Worm (Caenorhabditis elegans): Measurements from ENCODE around the gene col-142.

The col-142 gene

DNA sequence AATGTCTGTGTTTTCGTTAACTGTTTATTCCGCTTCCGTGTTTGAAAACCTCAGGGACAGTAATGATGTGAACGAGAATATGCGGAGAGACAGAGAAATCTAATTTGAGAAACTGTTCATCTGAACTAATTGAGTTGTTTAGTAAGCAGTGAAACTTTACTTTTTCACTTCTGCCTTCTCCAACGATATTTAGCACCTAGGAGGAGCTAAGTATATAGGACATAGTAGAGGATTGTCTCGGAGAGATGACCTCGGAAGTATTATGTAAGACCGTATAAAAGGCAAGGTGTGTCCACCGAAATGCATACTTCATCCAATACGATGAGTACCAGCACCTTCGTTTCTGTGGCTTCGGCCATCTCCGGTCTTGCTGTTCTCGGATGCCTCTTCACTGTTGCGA lies 1.6 kb upstream of the col-142 start, which contains the start of gene col-141:
col-141 (plus strand) TSS at position 301 of the 400 bp plus-strand sequence.
- TF ChIP-seq tra-4 (tag; optimal IDR thresholded peaks at IDR 0.05) = no peak
- no peak for TF ChIP-seq B0310.2 (tag; optimal IDR thresholded peaks at IDR 0.05)
- TF ChIP-seq tbx-11 (GFP tag; IDR thresholded peaks at IDR 0.05) = no peak
- TF ChIP-seq scrt-1 (GFP tag; IDR thresholded peaks at IDR 0.05) = no peak
- TF ChIP-seq hmg-4 (GFP tag; optimal IDR thresholded peaks at IDR 0.05) = no peak
- TF ChIP-seq hmbx-1 (tag; optimal IDR thresholded peaks at IDR 0.05) = no peak
- no peak for TF ChIP-seq ceh-13 (GFP tag; optimal IDR thresholded peaks at IDR 0.05)

DNA sequence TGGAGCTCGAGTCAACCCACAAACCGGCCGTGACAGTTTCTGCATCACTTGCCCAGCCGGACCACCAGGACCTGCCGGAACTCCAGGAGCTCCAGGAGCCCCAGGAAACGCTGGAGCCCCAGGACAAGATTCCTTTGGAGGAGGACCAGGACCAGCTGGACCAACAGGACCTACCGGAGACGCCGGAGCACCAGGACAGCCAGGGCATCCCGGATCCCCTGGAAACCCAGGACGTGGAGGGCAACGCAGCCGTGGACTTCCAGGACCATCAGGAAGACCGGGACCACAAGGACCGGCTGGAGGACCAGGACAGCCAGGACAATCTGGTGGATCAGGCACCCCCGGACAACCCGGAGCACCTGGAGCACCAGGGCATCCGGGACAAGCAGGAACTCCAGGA lies 902 bp upstream of the col-142 start:
- TF ChIP-seq F13C5.2 (tag; optimal IDR thresholded peaks at IDR 0.05) = no peak
- TF ChIP-seq hmbx-1 (tag; optimal IDR thresholded peaks at IDR 0.05) = no peak
- no peak for TF ChIP-seq hnd-1 (tag; optimal IDR thresholded peaks at IDR 0.05)
- TF ChIP-seq ama-1 (optimal IDR thresholded peaks at IDR 0.05) = no peak
- no peak for TF ChIP-seq tbx-11 (GFP tag; IDR thresholded peaks at IDR 0.05)
- TF ChIP-seq B0310.2 (tag; optimal IDR thresholded peaks at IDR 0.05) = no peak
- TF ChIP-seq flt-1 (GFP tag; IDR thresholded peaks at IDR 0.05) = no peak
- no peak for TF ChIP-seq ceh-13 (GFP tag; optimal IDR thresholded peaks at IDR 0.05)
- TF ChIP-seq hmg-4 (GFP tag; optimal IDR thresholded peaks at IDR 0.05) = no peak
- TF ChIP-seq aly-1 (tag; optimal IDR thresholded peaks at IDR 0.05) = no peak
- no peak for TF ChIP-seq scrt-1 (GFP tag; IDR thresholded peaks at IDR 0.05)
- no peak for TF ChIP-seq ceh-36 (tag; optimal IDR thresholded peaks at IDR 0.05)

DNA sequence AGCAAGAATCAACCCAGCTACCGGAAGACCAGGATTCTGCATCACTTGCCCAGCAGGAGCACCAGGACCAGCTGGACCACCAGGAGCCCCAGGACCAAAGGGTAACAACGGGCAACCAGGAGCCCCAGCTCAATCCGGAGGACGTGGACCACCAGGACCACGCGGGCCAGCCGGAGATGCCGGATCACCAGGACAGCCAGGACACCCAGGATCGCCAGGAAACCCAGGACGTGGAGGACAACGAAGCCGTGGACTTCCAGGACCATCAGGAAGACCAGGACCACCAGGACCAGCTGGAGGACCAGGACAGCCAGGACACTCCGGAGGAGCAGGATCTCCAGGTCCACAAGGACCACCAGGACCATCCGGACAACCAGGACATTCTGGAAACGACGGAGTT lies 562 bp downstream of the col-142 start:
- TF ChIP-seq sea-1 (GFP tag; conservative IDR thresholded peaks at IDR 0.05) = 0 out of 2 replicates have a peak, but pooled peaks have one; percentile 7
- no peak for TF ChIP-seq ama-1 (optimal IDR thresholded peaks at IDR 0.05)
- TF ChIP-seq flt-1 (GFP tag; IDR thresholded peaks at IDR 0.05) = no peak
- TF ChIP-seq hnd-1 (tag; optimal IDR thresholded peaks at IDR 0.05) = no peak
- TF ChIP-seq tbx-11 (GFP tag; IDR thresholded peaks at IDR 0.05) = no peak
- TF ChIP-seq ceh-13 (GFP tag; optimal IDR thresholded peaks at IDR 0.05) = no peak
- no peak for TF ChIP-seq tbx-37 (GFP tag; conservative IDR thresholded peaks at IDR 0.05)

ce11 chrV:6835242-6835641 lies 4.3 kb downstream of the col-142 start, which contains the start of the genes T15B7.14 and col-143:
T15B7.14 (minus strand) TSS chrV:6835342.
col-143 (plus strand) TSS chrV:6835635.
- no peak for TF ChIP-seq tbx-11 (GFP tag; IDR thresholded peaks at IDR 0.05)
- TF ChIP-seq sea-1 (GFP tag; conservative IDR thresholded peaks at IDR 0.05) = no peak
- no peak for TF ChIP-seq F13C5.2 (tag; optimal IDR thresholded peaks at IDR 0.05)
- TF ChIP-seq tbx-37 (GFP tag; conservative IDR thresholded peaks at IDR 0.05) = no peak
- no peak for TF ChIP-seq pes-1 (GFP tag; IDR thresholded peaks at IDR 0.05)
- TF ChIP-seq ceh-13 (GFP tag; optimal IDR thresholded peaks at IDR 0.05) = no peak

DNA sequence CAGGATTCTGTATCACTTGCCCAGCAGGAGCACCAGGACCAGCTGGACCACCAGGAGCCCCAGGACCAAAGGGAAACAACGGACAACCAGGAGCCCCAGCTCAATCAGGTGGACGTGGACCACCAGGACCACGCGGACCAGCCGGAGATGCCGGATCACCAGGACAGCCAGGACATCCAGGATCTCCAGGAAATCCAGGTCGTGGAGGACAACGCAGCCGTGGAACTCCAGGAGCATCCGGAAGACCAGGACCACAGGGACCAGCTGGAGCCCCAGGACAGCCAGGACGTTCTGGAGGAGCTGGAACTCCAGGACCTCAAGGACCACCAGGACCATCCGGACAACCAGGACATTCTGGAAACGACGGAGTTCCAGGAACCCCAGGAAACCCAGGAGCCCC lies 5.1 kb downstream of the col-142 start:
- no peak for TF ChIP-seq ceh-13 (GFP tag; optimal IDR thresholded peaks at IDR 0.05)
- no peak for TF ChIP-seq sea-1 (GFP tag; conservative IDR thresholded peaks at IDR 0.05)
- TF ChIP-seq ceh-36 (tag; optimal IDR thresholded peaks at IDR 0.05) = no peak
- no peak for TF ChIP-seq scrt-1 (GFP tag; IDR thresholded peaks at IDR 0.05)
- no peak for TF ChIP-seq flt-1 (GFP tag; IDR thresholded peaks at IDR 0.05)
- TF ChIP-seq B0310.2 (tag; optimal IDR thresholded peaks at IDR 0.05) = no peak
- no peak for TF ChIP-seq tbx-11 (GFP tag; IDR thresholded peaks at IDR 0.05)
- no peak for TF ChIP-seq F13C5.2 (tag; optimal IDR thresholded peaks at IDR 0.05)
- no peak for TF ChIP-seq hnd-1 (tag; optimal IDR thresholded peaks at IDR 0.05)
- TF ChIP-seq pes-1 (GFP tag; IDR thresholded peaks at IDR 0.05) = no peak
- TF ChIP-seq hmbx-1 (tag; optimal IDR thresholded peaks at IDR 0.05) = no peak
- TF ChIP-seq hmg-4 (GFP tag; optimal IDR thresholded peaks at IDR 0.05) = no peak
- no peak for TF ChIP-seq tbx-37 (GFP tag; conservative IDR thresholded peaks at IDR 0.05)
- no peak for TF ChIP-seq aly-1 (tag; optimal IDR thresholded peaks at IDR 0.05)
- TF ChIP-seq tra-4 (tag; optimal IDR thresholded peaks at IDR 0.05) = no peak
- TF ChIP-seq ama-1 (optimal IDR thresholded peaks at IDR 0.05) = no peak
- no peak for TF ChIP-seq ets-7 (tag; optimal IDR thresholded peaks at IDR 0.05)

DNA sequence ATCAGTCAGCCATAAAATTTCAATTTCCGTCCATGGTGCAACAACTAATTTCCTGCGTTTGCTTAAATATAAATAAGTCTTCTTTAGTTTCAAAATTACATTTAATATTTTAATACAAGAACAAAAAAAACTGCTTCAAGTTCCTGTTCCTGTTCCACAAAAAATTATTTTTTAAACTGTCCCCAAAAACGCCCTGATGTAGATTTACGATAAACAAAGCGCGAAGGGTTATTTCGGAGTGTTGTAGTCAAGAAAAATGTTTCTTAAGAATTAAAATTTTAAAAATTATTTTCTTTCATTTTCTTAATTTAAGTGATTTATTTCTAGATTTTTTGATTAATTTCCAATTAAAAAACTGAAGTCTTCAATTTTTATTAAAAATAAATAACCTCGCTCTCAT lies 7.6 kb downstream of the col-142 start, which contains the start of gene T15B7.15:
T15B7.15 (minus strand) TSS at position 67 of the 400 bp plus-strand sequence.
- TF ChIP-seq hnd-1 (tag; optimal IDR thresholded peaks at IDR 0.05) (no peak), tbx-11 (GFP tag; IDR thresholded peaks at IDR 0.05) (no peak), scrt-1 (GFP tag; IDR thresholded peaks at IDR 0.05) (no peak), hmbx-1 (tag; optimal IDR thresholded peaks at IDR 0.05) (no peak), B0310.2 (tag; optimal IDR thresholded peaks at IDR 0.05) (no peak), ceh-13 (GFP tag; optimal IDR thresholded peaks at IDR 0.05) (no peak), pes-1 (GFP tag; IDR thresholded peaks at IDR 0.05) (no peak), hmg-4 (GFP tag; optimal IDR thresholded peaks at IDR 0.05) (no peak), flt-1 (GFP tag; IDR thresholded peaks at IDR 0.05) (no peak), tbx-37 (GFP tag; conservative IDR thresholded peaks at IDR 0.05) (no peak), ets-7 (tag; optimal IDR thresholded peaks at IDR 0.05) (no peak), sea-1 (GFP tag; conservative IDR thresholded peaks at IDR 0.05) (no peak), ama-1 (optimal IDR thresholded peaks at IDR 0.05) (no peak)

ce11 chrV:6839008-6839407 lies 8.0 kb downstream of the col-142 start, which contains the start of gene hpo-8:
hpo-8 (plus strand) TSS chrV:6839289.
- TF ChIP-seq hnd-1 (tag; optimal IDR thresholded peaks at IDR 0.05) (no peak), hmg-4 (GFP tag; optimal IDR thresholded peaks at IDR 0.05) (no peak), ets-7 (tag; optimal IDR thresholded peaks at IDR 0.05) (no peak), ceh-13 (GFP tag; optimal IDR thresholded peaks at IDR 0.05) (no peak), flt-1 (GFP tag; IDR thresholded peaks at IDR 0.05) (no peak)

ce11 chrV:6842437-6842836 lies 11.5 kb downstream of the col-142 start, which contains the start of gene T15B7.1:
T15B7.1 (plus strand) TSS chrV:6842737.
- no peak for TF ChIP-seq sea-1 (GFP tag; conservative IDR thresholded peaks at IDR 0.05)
- no peak for TF ChIP-seq tbx-11 (GFP tag; IDR thresholded peaks at IDR 0.05)
- TF ChIP-seq B0310.2 (tag; optimal IDR thresholded peaks at IDR 0.05) = no peak
- TF ChIP-seq ama-1 (optimal IDR thresholded peaks at IDR 0.05) = no peak
- TF ChIP-seq tbx-37 (GFP tag; conservative IDR thresholded peaks at IDR 0.05) = no peak
- no peak for TF ChIP-seq ceh-13 (GFP tag; optimal IDR thresholded peaks at IDR 0.05)
- no peak for TF ChIP-seq hmbx-1 (tag; optimal IDR thresholded peaks at IDR 0.05)
- TF ChIP-seq F13C5.2 (tag; optimal IDR thresholded peaks at IDR 0.05) = no peak
- no peak for TF ChIP-seq hmg-4 (GFP tag; optimal IDR thresholded peaks at IDR 0.05)
- no peak for TF ChIP-seq flt-1 (GFP tag; IDR thresholded peaks at IDR 0.05)
- no peak for TF ChIP-seq tra-4 (tag; optimal IDR thresholded peaks at IDR 0.05)
- TF ChIP-seq ets-7 (tag; optimal IDR thresholded peaks at IDR 0.05) = no peak
- TF ChIP-seq scrt-1 (GFP tag; IDR thresholded peaks at IDR 0.05) = no peak
